Fruit fly (Drosophila melanogaster) whole organism: ENCODE data around the gene Ir94f.

Experiments used
- CG8478 ChIP-seq: fragments of >200 bp; optimal IDR thresholded peaks from 2 replicates; lab custom pipeline; 2018; ENCODE audit warnings: inconsistent platforms
- psq ChIP-seq: fragments of >200 bp; optimal IDR thresholded peaks from 2 replicates; lab custom pipeline; 2017
- usp ChIP-seq: fragments of >200 bp; optimal IDR thresholded peaks from 2 replicates; lab custom pipeline; 2017; ENCODE audit warnings: missing biosample characterization, missing genetic modification characterization, mixed read lengths

dm6 chr3R:23503511-23503910, 21.8 kb downstream of the Ir94f start:
- TF ChIP-seq psq (lab: Kevin White, UChicago) (no peak), CG8478 (lab: Kevin White, UChicago) (no peak), usp (GFP tag; lab: Kevin White, UChicago) (no peak)
